Fruit fly (Drosophila melanogaster): ENCODE results near the gene CG1578.

The CG1578 gene

dm6 chrX:11816434-11816948, at the start of gene CG1578, which contains the start of gene rudhira:
Gene CG1578 (minus strand): TSS chrX:11816551.
Gene rudhira (plus strand): TSS chrX:11816898.
- TF ChIP-seq CG34367 (tag; optimal IDR thresholded peaks at IDR 0.05) = no peak
- no peak for TF ChIP-seq CG4496 (GFP tag; IDR thresholded peaks at IDR 0.05)
- TF ChIP-seq Snoo (tag; optimal IDR thresholded peaks at IDR 0.05) = no peak
- no peak for TF ChIP-seq CG8301 (tag; optimal IDR thresholded peaks at IDR 0.05)
- no peak for TF ChIP-seq D1 (tag; optimal IDR thresholded peaks at IDR 0.05)
- no peak for TF ChIP-seq CG8159 (tag; optimal IDR thresholded peaks at IDR 0.05)
- TF ChIP-seq CG15710 (tag; optimal IDR thresholded peaks at IDR 0.05) = no peak
- TF ChIP-seq CG10348 (GFP tag; IDR thresholded peaks at IDR 0.05) = no peak
- no peak for TF ChIP-seq fd96Ca (GFP tag; IDR thresholded peaks at IDR 0.05)

- TF ChIP-seq Ets98B (GFP tag; IDR thresholded peaks at IDR 0.05) (no peak), Pif1A (GFP tag; optimal IDR thresholded peaks at IDR 0.05) (no peak), rn (GFP tag; IDR thresholded peaks at IDR 0.05) (no peak), Pif1B (GFP tag; optimal IDR thresholded peaks at IDR 0.05) (no peak), CG4496 (GFP tag; IDR thresholded peaks at IDR 0.05) (no peak), CG8301 (tag; optimal IDR thresholded peaks at IDR 0.05) (no peak), CG9948 (tag; optimal IDR thresholded peaks at IDR 0.05) (no peak), Snoo (tag; optimal IDR thresholded peaks at IDR 0.05) (no peak), CG8159 (tag; optimal IDR thresholded peaks at IDR 0.05) (no peak), CG14655 (GFP tag; optimal IDR thresholded peaks at IDR 0.05) (no peak), CG34367 (tag; optimal IDR thresholded peaks at IDR 0.05) (no peak), CG17806 (tag; optimal IDR thresholded peaks at IDR 0.05) (no peak), gl (tag; optimal IDR thresholded peaks at IDR 0.05) (no peak), CG32121 (GFP tag; IDR thresholded peaks at IDR 0.05) (no peak)
These were observed 42.1 kb upstream of the CG1578 start for dm6 chrX:11858439-11858813.

DNA sequence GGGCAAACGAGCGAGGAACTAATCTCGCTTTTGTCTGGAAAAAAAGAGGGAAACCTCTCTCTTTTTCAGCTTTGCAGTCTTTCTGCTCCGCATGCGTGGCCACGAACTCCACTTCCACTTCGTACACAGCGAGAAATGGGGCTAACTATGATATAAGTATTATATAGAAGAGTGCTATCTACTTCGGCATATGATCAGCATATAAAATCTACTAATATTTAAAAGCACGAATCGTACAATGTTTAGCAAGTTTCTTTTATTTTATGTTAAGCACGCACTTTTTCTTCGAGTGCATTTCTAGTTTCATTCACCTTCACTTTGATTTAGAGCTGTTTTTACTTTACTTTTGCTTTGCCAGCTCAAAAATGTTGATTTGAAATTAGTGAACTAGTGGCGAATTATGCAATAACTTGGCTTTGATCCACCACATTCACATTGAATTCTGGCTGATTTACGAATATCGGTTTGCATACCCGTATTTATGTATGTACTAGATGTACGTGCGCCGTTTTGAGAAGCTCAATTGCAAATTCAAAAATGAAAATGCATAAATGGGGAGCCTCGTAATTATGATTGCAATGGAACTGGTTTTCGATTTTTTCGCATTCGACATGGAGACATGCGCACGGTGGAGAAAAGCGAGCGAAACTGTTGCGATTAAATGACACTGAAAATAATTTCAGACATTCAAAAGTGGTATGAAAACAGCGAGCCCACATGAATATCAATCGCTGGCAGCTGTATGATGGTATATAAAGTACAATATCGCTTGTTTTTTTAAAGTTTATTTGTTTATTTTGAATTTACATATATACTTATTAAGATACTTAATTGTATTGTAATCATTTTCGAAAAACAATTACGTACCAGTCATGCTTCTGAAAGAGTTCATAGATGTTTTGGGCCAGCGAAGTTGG, 41.4 kb upstream of the CG1578 start:
- TF ChIP-seq Snoo (tag; optimal IDR thresholded peaks at IDR 0.05) (peak; percentile 84), gl (tag; optimal IDR thresholded peaks at IDR 0.05) (peak; percentile 81), Pif1B (GFP tag; optimal IDR thresholded peaks at IDR 0.05) (peak; percentile 93), Ets98B (GFP tag; IDR thresholded peaks at IDR 0.05) (peak; percentile 97), CG8301 (tag; optimal IDR thresholded peaks at IDR 0.05) (peak; percentile 90), CG15710 (tag; optimal IDR thresholded peaks at IDR 0.05) (peak; percentile 91), CG17806 (tag; optimal IDR thresholded peaks at IDR 0.05) (peak; percentile 92), CG13204 (GFP tag; optimal IDR thresholded peaks at IDR 0.05) (peak; percentile 86), CG32121 (GFP tag; IDR thresholded peaks at IDR 0.05) (peak; percentile 96), CG12605 (GFP tag; IDR thresholded peaks at IDR 0.05) (peak; percentile 97), CG9948 (tag; optimal IDR thresholded peaks at IDR 0.05) (peak; percentile 89), fd96Ca (GFP tag; IDR thresholded peaks at IDR 0.05) (peak; percentile 94), CG34367 (tag; optimal IDR thresholded peaks at IDR 0.05) (peak; percentile 90), CG10348 (GFP tag; IDR thresholded peaks at IDR 0.05) (peak; percentile 86), CG8159 (tag; optimal IDR thresholded peaks at IDR 0.05) (peak; percentile 91), CG4496 (GFP tag; IDR thresholded peaks at IDR 0.05) (peak; percentile 98), D1 (tag; optimal IDR thresholded peaks at IDR 0.05) (peak; percentile 60), Pif1A (GFP tag; optimal IDR thresholded peaks at IDR 0.05) (peak; percentile 94), rn (GFP tag; IDR thresholded peaks at IDR 0.05) (peak; percentile 91), EcR (GFP tag; optimal IDR thresholded peaks at IDR 0.05) (peak; percentile 89), CG14655 (GFP tag; optimal IDR thresholded peaks at IDR 0.05) (peak; percentile 92)

- TF ChIP-seq CG12605 (GFP tag; IDR thresholded peaks at IDR 0.05) (0 out of 2 replicates have a peak, but pooled peaks have one; percentile 24), Snoo (tag; optimal IDR thresholded peaks at IDR 0.05) (no peak), D1 (tag; optimal IDR thresholded peaks at IDR 0.05) (no peak), CG34367 (tag; optimal IDR thresholded peaks at IDR 0.05) (no peak), CG10348 (GFP tag; IDR thresholded peaks at IDR 0.05) (no peak), CG14655 (GFP tag; optimal IDR thresholded peaks at IDR 0.05) (no peak), CG8159 (tag; optimal IDR thresholded peaks at IDR 0.05) (no peak), rn (GFP tag; IDR thresholded peaks at IDR 0.05) (no peak), CG8301 (tag; optimal IDR thresholded peaks at IDR 0.05) (peak; percentile 10), Pif1B (GFP tag; optimal IDR thresholded peaks at IDR 0.05) (no peak), CG32121 (GFP tag; IDR thresholded peaks at IDR 0.05) (no peak), fd96Ca (GFP tag; IDR thresholded peaks at IDR 0.05) (no peak), CG13204 (GFP tag; optimal IDR thresholded peaks at IDR 0.05) (no peak)
These were observed 40.5 kb upstream of the CG1578 start for dm6 chrX:11856867-11857266.

- TF ChIP-seq D1 (tag; optimal IDR thresholded peaks at IDR 0.05) (no peak), Pif1A (GFP tag; optimal IDR thresholded peaks at IDR 0.05) (no peak), CG13204 (GFP tag; optimal IDR thresholded peaks at IDR 0.05) (no peak), CG14655 (GFP tag; optimal IDR thresholded peaks at IDR 0.05) (no peak), CG10348 (GFP tag; IDR thresholded peaks at IDR 0.05) (no peak), CG15710 (tag; optimal IDR thresholded peaks at IDR 0.05) (no peak), fd96Ca (GFP tag; IDR thresholded peaks at IDR 0.05) (no peak), Snoo (tag; optimal IDR thresholded peaks at IDR 0.05) (no peak), CG8159 (tag; optimal IDR thresholded peaks at IDR 0.05) (no peak), gl (tag; optimal IDR thresholded peaks at IDR 0.05) (no peak), CG8301 (tag; optimal IDR thresholded peaks at IDR 0.05) (no peak), CG4496 (GFP tag; IDR thresholded peaks at IDR 0.05) (no peak), CG12605 (GFP tag; IDR thresholded peaks at IDR 0.05) (no peak), CG17806 (tag; optimal IDR thresholded peaks at IDR 0.05) (no peak)
These were observed 39.6 kb upstream of the CG1578 start for dm6 chrX:11855950-11856349.

Measured in whole organism, pupa.